Fruit fly (Drosophila melanogaster) whole organism, embryonic: ENCODE data around the gene CG10841.

Experiments
- Aef1 ChIP-seq: fragments of 200-800 bp; sonication (Bioruptor generic); IDR thresholded peaks from 3 replicates; pipeline ENCODE4 v1.3.6; 2022; ENCODE audit warnings: missing biosample characterization, missing genetic modification characterization
- BEAF-32 ChIP-seq: fragments of 200-800 bp; sonication (Bioruptor generic); optimal IDR thresholded peaks from 3 replicates; lab custom pipeline; 2017; ENCODE audit warnings: missing biosample characterization, missing genetic modification characterization, mild to moderate bottlenecking, moderate library complexity, missing genetic modification reagents
- CG12104 ChIP-seq: fragments of 200-800 bp; sonication (Bioruptor generic); optimal IDR thresholded peaks from 3 replicates; lab custom pipeline; 2016; ENCODE audit warnings: missing biosample characterization, missing genetic modification characterization
- CG14710 ChIP-seq: fragments of 200-800 bp; sonication (Bioruptor generic); optimal IDR thresholded peaks from 3 replicates; lab custom pipeline; 2019; ENCODE audit warnings: missing biosample characterization, mild to moderate bottlenecking, missing genetic modification characterization, moderate library complexity
- CG16815 ChIP-seq: fragments of 200-800 bp; sonication (Bioruptor generic); optimal IDR thresholded peaks from 3 replicates; lab custom pipeline; 2017; ENCODE audit warnings: missing biosample characterization, mild to moderate bottlenecking, missing genetic modification characterization
- CG17186 ChIP-seq: fragments of 200-800 bp; sonication (Bioruptor generic); optimal IDR thresholded peaks from 3 replicates; lab custom pipeline; 2017; ENCODE audit warnings: missing biosample characterization, missing genetic modification reagents, missing genetic modification characterization
- CG17802 ChIP-seq: fragments of 200-800 bp; sonication (Bioruptor generic); optimal IDR thresholded peaks from 2 replicates; lab custom pipeline; 2018; ENCODE audit warnings: missing biosample characterization, mild to moderate bottlenecking, missing genetic modification characterization, moderate library complexity
- CG2116 ChIP-seq: fragments of 200-800 bp; sonication (Bioruptor generic); optimal IDR thresholded peaks from 3 replicates; lab custom pipeline; 2018; ENCODE audit warnings: missing biosample characterization, mild to moderate bottlenecking, missing genetic modification characterization
- CG2875 ChIP-seq: fragments of 200-800 bp; sonication (Bioruptor generic); optimal IDR thresholded peaks from 2 replicates; lab custom pipeline; 2017; ENCODE audit warnings: missing biosample characterization, mild to moderate bottlenecking, missing genetic modification characterization, missing genetic modification reagents
- CG31388 ChIP-seq: fragments of 200-800 bp; sonication (Bioruptor generic); optimal IDR thresholded peaks from 2 replicates; lab custom pipeline; 2016; ENCODE audit warnings: missing biosample characterization, missing genetic modification characterization
- CG33213 ChIP-seq: fragments of 200-800 bp; sonication (Bioruptor generic); optimal IDR thresholded peaks from 3 replicates; lab custom pipeline; 2016; ENCODE audit warnings: missing biosample characterization, missing genetic modification characterization
- CG3407 ChIP-seq: fragments of 200-800 bp; sonication (Bioruptor generic); optimal IDR thresholded peaks from 2 replicates; lab custom pipeline; 2018; ENCODE audit warnings: missing biosample characterization, mild to moderate bottlenecking, missing genetic modification characterization
- CG4282 ChIP-seq: fragments of 200-800 bp; sonication (Bioruptor generic); optimal IDR thresholded peaks from 2 replicates; lab custom pipeline; 2016; ENCODE audit warnings: missing biosample characterization, missing genetic modification characterization
- CG4424 ChIP-seq: fragments of 200-800 bp; sonication (Bioruptor generic); optimal IDR thresholded peaks from 3 replicates; lab custom pipeline; 2016; ENCODE audit warnings: missing biosample characterization, missing genetic modification characterization
- CG4617 ChIP-seq: fragments of 200-800 bp; sonication (Bioruptor generic); optimal IDR thresholded peaks from 3 replicates; lab custom pipeline; 2016; ENCODE audit warnings: missing biosample characterization, missing genetic modification characterization, borderline replicate concordance
- CG6683 ChIP-seq: fragments of 200-800 bp; sonication (Bioruptor generic); optimal IDR thresholded peaks from 2 replicates; lab custom pipeline; 2017; ENCODE audit warnings: missing biosample characterization, mild to moderate bottlenecking, missing genetic modification characterization, missing genetic modification reagents
- CG7745 ChIP-seq: fragments of 200-800 bp; sonication (Bioruptor generic); optimal IDR thresholded peaks from 2 replicates; lab custom pipeline; 2018; ENCODE audit warnings: missing biosample characterization, mild to moderate bottlenecking, missing genetic modification characterization, moderate library complexity
- CG8089 ChIP-seq: fragments of 200-800 bp; sonication (Bioruptor generic); optimal IDR thresholded peaks from 3 replicates; lab custom pipeline; 2016; ENCODE audit warnings: missing biosample characterization, missing genetic modification characterization
- CG8924 ChIP-seq: fragments of 200-800 bp; optimal IDR thresholded peaks from 3 replicates; lab custom pipeline; 2019; ENCODE audit warnings: missing biosample characterization, mild to moderate bottlenecking, missing genetic modification characterization, moderate library complexity
- CG9727 ChIP-seq: fragments of 200-800 bp; sonication (Bioruptor generic); optimal IDR thresholded peaks from 3 replicates; lab custom pipeline; 2017; ENCODE audit warnings: missing biosample characterization, mild to moderate bottlenecking, missing genetic modification characterization
- Dip3 ChIP-seq: fragments of 200-800 bp; sonication (Bioruptor generic); optimal IDR thresholded peaks from 3 replicates; lab custom pipeline; 2016; ENCODE audit warnings: missing biosample characterization, missing genetic modification characterization
- Dp ChIP-seq: fragments of 200-800 bp; sonication (Bioruptor generic); optimal IDR thresholded peaks from 2 replicates; lab custom pipeline; 2018; ENCODE audit warnings: missing biosample characterization, mild to moderate bottlenecking, missing genetic modification characterization, moderate library complexity
- Fer1 ChIP-seq: fragments of 200-800 bp; sonication (Bioruptor generic); optimal IDR thresholded peaks from 2 replicates; lab custom pipeline; 2017; ENCODE audit warnings: missing biosample characterization, mild to moderate bottlenecking, missing genetic modification characterization
- Fer3 ChIP-seq: fragments of 200-800 bp; sonication (Bioruptor generic); optimal IDR thresholded peaks from 2 replicates; lab custom pipeline; 2018; ENCODE audit warnings: missing biosample characterization, mild to moderate bottlenecking, missing genetic modification characterization, moderate library complexity
- Mad ChIP-seq: fragments of 200-800 bp; sonication (Bioruptor generic); optimal IDR thresholded peaks from 2 replicates; lab custom pipeline; 2016; ENCODE audit warnings: missing biosample characterization, missing genetic modification characterization
- Meics ChIP-seq: fragments of 200-800 bp; sonication (Bioruptor generic); optimal IDR thresholded peaks from 2 replicates; lab custom pipeline; 2017; ENCODE audit warnings: missing biosample characterization, mild to moderate bottlenecking, missing genetic modification characterization
- Pdp1 ChIP-seq, 2 experiments: fragments of 200-800 bp; sonication (Bioruptor generic); optimal IDR thresholded peaks; 3 replicates each; lab custom pipeline; 2016; ENCODE audit warnings: missing biosample characterization in 2 of 2, missing genetic modification characterization in 2 of 2, mild to moderate bottlenecking in 1 of 2, moderate library complexity in 1 of 2
- Rx ChIP-seq: fragments of 200-800 bp; sonication (Bioruptor generic); IDR thresholded peaks from 2 replicates; pipeline ENCODE4 v1.3.6; 2022; ENCODE audit warnings: missing biosample characterization, missing genetic modification characterization
- Sin3A ChIP-seq: fragments of >200 bp; optimal IDR thresholded peaks from 2 replicates; lab custom pipeline; 2018
- ap ChIP-seq: fragments of 200-800 bp; sonication (Bioruptor generic); IDR thresholded peaks from 2 replicates; pipeline ENCODE4 v1.3.6; 2022; ENCODE audit warnings: missing biosample characterization, missing genetic modification characterization
- ara ChIP-seq: fragments of 200-800 bp; sonication (Bioruptor generic); IDR thresholded peaks from 2 replicates; pipeline ENCODE4 v1.3.6; 2022; ENCODE audit warnings: missing biosample characterization, missing genetic modification characterization
- az2 ChIP-seq: fragments of 200-800 bp; sonication (Bioruptor generic); optimal IDR thresholded peaks from 3 replicates; lab custom pipeline; 2016; ENCODE audit warnings: missing biosample characterization, missing genetic modification characterization
- cg ChIP-seq: fragments of 200-800 bp; sonication (Bioruptor generic); optimal IDR thresholded peaks from 3 replicates; lab custom pipeline; 2019; ENCODE audit warnings: missing biosample characterization, mild to moderate bottlenecking, missing genetic modification characterization, moderate library complexity
- cwo ChIP-seq: fragments of 200-800 bp; sonication (Bioruptor generic); optimal IDR thresholded peaks from 3 replicates; lab custom pipeline; 2017; ENCODE audit warnings: missing biosample characterization, missing genetic modification characterization, mild to moderate bottlenecking, moderate library complexity, missing genetic modification reagents
- dati ChIP-seq: fragments of 200-800 bp; sonication (Bioruptor generic); IDR thresholded peaks from 2 replicates; pipeline ENCODE4 v1.3.6; 2022; ENCODE audit warnings: missing biosample characterization, missing genetic modification characterization
- en ChIP-seq: fragments of 200-800 bp; sonication (Bioruptor generic); optimal IDR thresholded peaks from 2 replicates; lab custom pipeline; 2016; ENCODE audit warnings: missing biosample characterization, missing genetic modification characterization
- fd64A ChIP-seq: fragments of 200-800 bp; sonication (Bioruptor generic); optimal IDR thresholded peaks from 3 replicates; lab custom pipeline; 2018; ENCODE audit warnings: missing biosample characterization, mild to moderate bottlenecking, missing genetic modification characterization
- gcm2 ChIP-seq: fragments of 200-800 bp; sonication (Bioruptor generic); optimal IDR thresholded peaks from 2 replicates; lab custom pipeline; 2016; ENCODE audit warnings: missing biosample characterization, missing genetic modification characterization
- gem ChIP-seq: fragments of 200-800 bp; sonication (Bioruptor generic); optimal IDR thresholded peaks from 2 replicates; lab custom pipeline; 2019; ENCODE audit warnings: missing biosample characterization, mild to moderate bottlenecking, missing genetic modification characterization, moderate library complexity
- hbn ChIP-seq: fragments of 200-800 bp; sonication (Bioruptor generic); IDR thresholded peaks from 2 replicates; pipeline ENCODE4 v1.3.6; 2022; ENCODE audit warnings: missing biosample characterization, missing genetic modification characterization; ENCODE audit not compliant: partially characterized antibody
- lilli ChIP-seq: fragments of 200-800 bp; sonication (Bioruptor generic); optimal IDR thresholded peaks from 3 replicates; lab custom pipeline; 2016; ENCODE audit warnings: missing biosample characterization, missing genetic modification characterization
- onecut ChIP-seq: fragments of 200-800 bp; sonication (Bioruptor generic); IDR thresholded peaks from 2 replicates; pipeline ENCODE4 v1.3.6; 2022; ENCODE audit warnings: missing biosample characterization, missing genetic modification characterization
- peb ChIP-seq: fragments of 200-800 bp; sonication (Bioruptor generic); IDR thresholded peaks from 2 replicates; pipeline ENCODE4 v1.3.6; 2022; ENCODE audit warnings: missing biosample characterization, missing genetic modification characterization
- pnt ChIP-seq: fragments of 200-800 bp; sonication (Bioruptor generic); optimal IDR thresholded peaks from 3 replicates; lab custom pipeline; 2016; ENCODE audit warnings: missing biosample characterization, missing genetic modification characterization
- sisA ChIP-seq: fragments of 200-800 bp; sonication (Bioruptor generic); IDR thresholded peaks from 2 replicates; pipeline ENCODE4 v1.3.6; 2022; ENCODE audit warnings: missing biosample characterization, missing genetic modification characterization
- sr ChIP-seq: fragments of 200-800 bp; sonication (Bioruptor generic); IDR thresholded peaks from 3 replicates; pipeline ENCODE4 v1.3.6; 2022; ENCODE audit warnings: missing biosample characterization, missing genetic modification characterization
- tgo ChIP-seq: fragments of 200-800 bp; sonication (Bioruptor generic); IDR thresholded peaks from 3 replicates; pipeline ENCODE4 v1.3.6; 2022; ENCODE audit warnings: missing biosample characterization, missing genetic modification characterization
- tio ChIP-seq: fragments of 200-800 bp; sonication (Bioruptor generic); optimal IDR thresholded peaks from 2 replicates; lab custom pipeline; 2017; ENCODE audit warnings: missing biosample characterization, missing genetic modification characterization, inconsistent platforms
- trem ChIP-seq: fragments of 200-800 bp; optimal IDR thresholded peaks from 3 replicates; lab custom pipeline; 2019; ENCODE audit warnings: missing biosample characterization, mild to moderate bottlenecking, missing genetic modification characterization, moderate library complexity

CG10841 gene

DNA sequence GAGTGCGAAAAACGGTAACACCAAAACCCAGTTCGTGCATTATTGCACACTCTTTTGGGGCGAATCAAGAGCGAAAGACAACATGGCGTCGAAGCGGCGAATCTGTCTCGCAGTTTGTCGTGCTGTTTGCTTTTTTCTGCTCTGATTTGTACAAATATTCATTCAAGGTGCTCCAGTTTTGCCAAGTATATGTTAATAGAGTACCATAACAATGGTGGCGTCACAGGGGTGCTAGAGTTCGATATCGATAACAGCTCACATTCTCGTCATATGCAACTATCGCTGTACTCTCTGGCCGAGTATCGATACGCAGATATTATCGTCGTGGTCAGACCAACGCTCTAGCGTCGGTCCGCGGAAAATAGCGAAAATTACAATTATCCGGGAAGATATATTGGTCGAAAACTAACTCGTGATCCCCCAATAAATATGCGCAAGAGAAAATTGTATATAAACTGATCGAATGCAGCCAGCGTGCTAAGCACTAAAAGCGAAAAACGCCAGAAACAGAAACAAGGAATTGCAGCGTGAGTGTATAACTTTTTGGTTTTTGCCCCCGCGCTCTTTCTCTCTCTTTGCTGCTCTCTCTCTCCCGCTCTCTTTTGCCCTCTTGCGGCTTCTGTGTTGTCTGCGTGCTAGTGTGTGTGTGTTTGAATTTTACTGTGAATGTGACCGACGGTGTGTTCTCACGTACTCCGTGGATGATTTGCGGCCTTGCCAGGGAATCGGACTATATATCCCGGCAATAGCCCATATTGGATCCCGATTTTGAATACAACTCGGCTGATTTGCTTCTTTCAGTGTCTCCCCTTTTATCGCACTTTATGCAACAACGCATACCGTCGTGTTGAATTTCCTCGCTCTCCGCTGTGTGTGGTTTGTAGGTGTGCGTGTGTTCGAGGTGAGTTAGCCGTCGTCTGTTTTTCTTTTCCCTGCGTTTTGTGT, 52.2 kb downstream of the CG10841 start, which contains the start of gene flfl (continued):
- peak; percentile 98 for TF ChIP-seq CG2116 (GFP tag; lab: Kevin White, UChicago)
- TF ChIP-seq CG9727: peak; percentile 27
- no peak for TF ChIP-seq az2
- TF ChIP-seq trem (tag; lab: Kevin White, UChicago): peak; percentile 54
- TF ChIP-seq cg (GFP tag; lab: Kevin White, UChicago): peak; percentile 99
- no peak for TF ChIP-seq lilli (GFP tag; lab: Kevin White, UChicago)
- TF ChIP-seq sr (GFP tag; lab: Robert Waterston, UW): no peak
- no peak for TF ChIP-seq pnt (GFP tag; lab: Kevin White, UChicago)
- TF ChIP-seq Mad (GFP tag; lab: Kevin White, UChicago): no peak
- no peak for TF ChIP-seq Rx
- no peak for TF ChIP-seq Dip3
- no peak for TF ChIP-seq CG17802 (tag; lab: Kevin White, UChicago)
- TF ChIP-seq gem: no peak
- TF ChIP-seq peb (GFP tag; lab: Robert Waterston, UW): no peak
- no peak for TF ChIP-seq dati (GFP tag; lab: Robert Waterston, UW)
- TF ChIP-seq Fer3 (tag; lab: Kevin White, UChicago): no peak
- TF ChIP-seq CG12104 (GFP tag; lab: Kevin White, UChicago): no peak
- TF ChIP-seq CG2875: no peak
- peak; percentile 98 for TF ChIP-seq BEAF-32 (GFP tag; lab: Kevin White, UChicago)
- TF ChIP-seq Sin3A (lab: Kevin White, UChicago): peak; percentile 98
- TF ChIP-seq en (GFP tag; lab: Kevin White, UChicago): no peak
- peak in 1 of 2 experiments; percentile 96 for TF ChIP-seq Pdp1 (GFP tag; optimal IDR thresholded peaks at IDR 0.05; lab: Kevin White, UChicago)
- TF ChIP-seq CG31388 (GFP tag; lab: Kevin White, UChicago): no peak
- no peak for TF ChIP-seq Dp (GFP tag; lab: Kevin White, UChicago)
- TF ChIP-seq cwo (GFP tag; lab: Kevin White, UChicago): no peak
- TF ChIP-seq onecut (GFP tag; lab: Robert Waterston, UW): no peak
- TF ChIP-seq fd64A (GFP tag; lab: Kevin White, UChicago): no peak
- peak; percentile 49 for TF ChIP-seq Fer1 (GFP tag; lab: Kevin White, UChicago)
- no peak for TF ChIP-seq gcm2 (GFP tag; lab: Kevin White, UChicago)
- TF ChIP-seq CG17186: peak; percentile 75
- TF ChIP-seq sisA (GFP tag; lab: Robert Waterston, UW): no peak
- no peak for TF ChIP-seq tio (GFP tag; lab: Kevin White, UChicago)
- TF ChIP-seq CG4617 (GFP tag; lab: Kevin White, UChicago): peak; percentile 57
- no peak for TF ChIP-seq CG4282 (GFP tag; lab: Kevin White, UChicago)
- TF ChIP-seq ara (GFP tag; lab: Robert Waterston, UW): no peak
- no peak for TF ChIP-seq hbn
- TF ChIP-seq CG14710 (tag; lab: Kevin White, UChicago): peak; percentile 53
- no peak for TF ChIP-seq Aef1 (GFP tag; lab: Robert Waterston, UW)
- TF ChIP-seq Meics: no peak
- TF ChIP-seq CG4424 (GFP tag; lab: Kevin White, UChicago): no peak
- TF ChIP-seq CG8924 (tag; lab: Kevin White, UChicago): peak; percentile 21
- TF ChIP-seq ap (GFP tag; lab: Robert Waterston, UW): no peak
- no peak for TF ChIP-seq tgo (GFP tag; lab: Robert Waterston, UW)
- no peak for TF ChIP-seq CG3407 (GFP tag; lab: Kevin White, UChicago)
- TF ChIP-seq CG33213 (GFP tag; lab: Kevin White, UChicago): peak; percentile 18
- TF ChIP-seq CG6683 (GFP tag; lab: Kevin White, UChicago): no peak
- TF ChIP-seq CG8089 (GFP tag; lab: Kevin White, UChicago): no peak
- no peak for TF ChIP-seq CG16815
- TF ChIP-seq CG7745 (tag; lab: Kevin White, UChicago): no peak
